Fruit fly (Drosophila melanogaster): ENCODE measurements around the gene CG4496.

The CG4496 gene

DNA sequence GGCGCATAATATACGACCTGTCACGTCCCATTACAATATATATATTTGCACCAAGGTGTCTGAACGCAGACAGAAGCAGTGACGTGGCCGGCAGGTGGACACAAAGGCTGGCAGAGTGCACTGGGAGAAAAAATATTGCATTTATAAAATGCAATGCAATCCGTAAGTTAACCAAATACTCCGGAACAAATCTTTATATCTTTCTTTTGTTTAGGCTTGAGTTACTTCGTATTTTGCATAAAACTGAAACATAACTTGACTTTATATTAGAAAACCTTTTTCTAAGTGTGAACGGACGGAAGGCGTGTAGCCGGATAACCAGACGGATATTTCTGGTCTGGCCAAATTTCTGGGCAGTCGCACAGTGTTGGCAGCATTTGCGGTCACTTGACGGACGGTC, 45.7 kb downstream of the CG4496 start (continued):
- no peak for TF ChIP-seq CG16779 (tag; optimal IDR thresholded peaks at IDR 0.05)
- peak; percentile 63 for TF ChIP-seq Eip75B (GFP tag; optimal IDR thresholded peaks at IDR 0.05)
- TF ChIP-seq pdm3 (GFP tag; optimal IDR thresholded peaks at IDR 0.05): peak; percentile 74
- peak; percentile 72 for TF ChIP-seq Met (GFP tag; optimal IDR thresholded peaks at IDR 0.05)
- TF ChIP-seq dsx (GFP tag; optimal IDR thresholded peaks at IDR 0.05; ENCODE audit: poor library complexity, severe bottlenecking): peak; percentile 46
- TF ChIP-seq CG9139 (GFP tag; optimal IDR thresholded peaks at IDR 0.05): peak; percentile 64
- peak; percentile 72 for TF ChIP-seq cyc (GFP tag; optimal IDR thresholded peaks at IDR 0.05)
- TF ChIP-seq fkh (GFP tag; optimal IDR thresholded peaks at IDR 0.05): no peak
- TF ChIP-seq CG8119 (GFP tag; IDR thresholded peaks at IDR 0.05): peak; percentile 58; the same call in 2 of the 3 replicates
- peak; percentile 59 for TF ChIP-seq CG8319 (GFP tag; optimal IDR thresholded peaks at IDR 0.05)
- TF ChIP-seq CG11294 (GFP tag; IDR thresholded peaks at IDR 0.05): no peak; the same call in 1 of the 2 replicates
- TF ChIP-seq CG11902 (GFP tag; optimal IDR thresholded peaks at IDR 0.05): peak; percentile 55
- peak; percentile 59 for TF ChIP-seq fd59A (GFP tag; optimal IDR thresholded peaks at IDR 0.05)
- TF ChIP-seq svp (GFP tag): peak; percentile 87
- TF ChIP-seq Smox (GFP tag; optimal IDR thresholded peaks at IDR 0.05): peak; percentile 58
- TF ChIP-seq CG10669 (GFP tag; optimal IDR thresholded peaks at IDR 0.05): peak; percentile 74
- peak; percentile 22 for TF ChIP-seq achi (GFP tag; optimal IDR thresholded peaks at IDR 0.05)
- TF ChIP-seq ss (GFP tag; optimal IDR thresholded peaks at IDR 0.05): peak in 1 of 2 experiments; percentile 55
- TF ChIP-seq CG6808 (GFP tag; optimal IDR thresholded peaks at IDR 0.05): peak; percentile 60
- peak; percentile 78 for TF ChIP-seq CG31627 (GFP tag; optimal IDR thresholded peaks at IDR 0.05)

DNA sequence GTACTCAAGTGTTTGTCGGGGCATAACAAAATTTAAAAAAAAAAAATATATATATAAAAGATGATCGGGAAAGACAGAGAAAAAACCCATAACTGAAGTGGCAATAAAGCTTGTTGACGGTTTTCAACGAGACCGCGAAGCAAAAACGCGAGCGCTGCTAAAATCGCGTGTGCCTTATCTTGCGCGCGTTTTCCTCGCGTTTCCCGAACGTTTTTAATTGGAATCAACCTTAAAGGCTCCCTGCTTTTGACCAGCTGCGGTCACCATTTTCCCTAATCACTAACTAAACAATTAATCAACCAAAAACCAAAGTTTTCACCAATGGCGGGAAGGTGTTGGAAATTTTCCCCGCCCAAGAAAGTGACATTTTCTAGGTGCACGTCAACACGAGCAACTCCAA, 49.7 kb downstream of the CG4496 start:
- TF ChIP-seq CG9139 (GFP tag; optimal IDR thresholded peaks at IDR 0.05) (no peak), CG6854 (GFP tag; optimal IDR thresholded peaks at IDR 0.05) (no peak), esn (GFP tag; optimal IDR thresholded peaks at IDR 0.05) (no peak), Gug (GFP tag; IDR thresholded peaks at IDR 0.05) (no peak), CG10669 (GFP tag; optimal IDR thresholded peaks at IDR 0.05) (no peak), achi (GFP tag; optimal IDR thresholded peaks at IDR 0.05) (no peak), CG11294 (GFP tag; IDR thresholded peaks at IDR 0.05) (no peak), CG6792 (GFP tag; optimal IDR thresholded peaks at IDR 0.05) (no peak), CG6163 (GFP tag; IDR thresholded peaks at IDR 0.05) (no peak)

DNA sequence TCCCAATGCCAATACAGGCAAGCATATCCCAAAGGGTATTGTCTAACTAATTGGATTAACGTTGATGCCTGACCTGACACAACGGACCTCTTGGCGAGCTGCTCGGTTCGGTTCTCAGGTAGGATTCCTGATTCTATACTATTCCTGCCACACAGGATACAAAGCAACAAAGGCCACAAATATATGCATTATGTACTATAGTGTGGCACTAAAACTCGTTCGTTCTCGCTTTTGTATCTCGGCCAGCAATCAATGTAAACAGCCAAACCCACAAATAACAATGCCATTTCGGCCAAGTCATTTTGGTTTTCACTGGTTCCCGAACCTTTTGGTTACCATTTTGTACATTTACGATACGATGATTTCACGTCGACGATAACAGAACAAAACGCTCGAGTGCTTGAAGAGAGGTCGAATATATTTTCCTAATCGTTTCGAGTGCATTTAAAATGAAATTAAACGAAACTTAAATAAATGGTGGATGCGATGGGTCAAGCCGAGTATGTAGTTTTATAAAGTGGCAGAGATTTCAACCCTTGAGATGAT, 51.2 kb downstream of the CG4496 start:
- TF ChIP-seq CG8319 (GFP tag; optimal IDR thresholded peaks at IDR 0.05) (no peak), CG15336 (GFP tag; IDR thresholded peaks at IDR 0.05) (no peak), CG11762 (GFP tag; optimal IDR thresholded peaks at IDR 0.05; ENCODE audit: insufficient read depth) (no peak), CG10631 (GFP tag; optimal IDR thresholded peaks at IDR 0.05) (no peak), dsx (GFP tag; optimal IDR thresholded peaks at IDR 0.05; ENCODE audit: poor library complexity, severe bottlenecking) (no peak), CG1621 (tag; optimal IDR thresholded peaks at IDR 0.05) (no peak), CG3032 (tag; optimal IDR thresholded peaks at IDR 0.05) (no peak), Blimp-1 (GFP tag; optimal IDR thresholded peaks at IDR 0.05) (no peak), ss (GFP tag; optimal IDR thresholded peaks at IDR 0.05) (no peak), OdsH (GFP tag; optimal IDR thresholded peaks at IDR 0.05) (no peak), fd85E (GFP tag; optimal IDR thresholded peaks at IDR 0.05) (no peak), CG16779 (tag; optimal IDR thresholded peaks at IDR 0.05) (no peak), CG6276 (GFP tag; optimal IDR thresholded peaks at IDR 0.05) (no peak), Sox15 (GFP tag; optimal IDR thresholded peaks at IDR 0.05) (no peak), Ets96B (tag; optimal IDR thresholded peaks at IDR 0.05) (no peak), CG10669 (GFP tag; optimal IDR thresholded peaks at IDR 0.05) (no peak), CG6854 (GFP tag; optimal IDR thresholded peaks at IDR 0.05) (no peak)
